Worm (Caenorhabditis elegans) whole organism, L4 larva: ENCODE measurements around the gene K02E11.7.
"Not testable (repeated sequence)": the region's sequence is repeated elsewhere in the genome, so short reads cannot be mapped to it uniquely, and the experiment has no call there.

Source experiments
- jun-1 ChIP-seq: fragments of 150-350 bp; optimal IDR thresholded peaks from 2 replicates; lab custom pipeline; 2014; ENCODE audit warnings: missing biosample characterization, missing genetic modification reagents, missing genetic modification characterization
- zip-11 ChIP-seq: fragments of 200-800 bp; sonication (Bioruptor generic); IDR thresholded peaks from 2 replicates; pipeline ENCODE4 v1.3.6; 2022; ENCODE audit warnings: missing genetic modification characterization, missing compliant biosample characterization

DNA sequence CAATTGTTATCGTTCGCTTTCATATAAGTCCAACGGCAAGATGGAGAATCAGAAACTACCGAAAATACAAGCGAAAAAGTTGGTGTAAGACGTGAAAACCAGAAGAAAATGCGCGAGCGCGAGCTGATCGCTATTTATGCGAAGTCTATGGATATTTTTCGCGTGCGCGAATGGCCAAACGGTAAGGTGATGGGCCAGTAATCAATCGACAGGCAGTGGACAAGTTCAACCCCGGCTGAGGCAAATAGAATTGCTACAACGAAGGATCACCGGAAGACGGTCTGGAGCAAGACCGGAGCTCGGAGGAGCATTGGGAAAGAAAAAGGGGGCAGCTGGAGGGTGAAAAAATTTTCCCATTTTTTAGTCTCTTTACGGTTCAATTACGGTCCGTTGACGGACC is 16.7 kb downstream of the K02E11.7 start:
- TF ChIP-seq zip-11 (GFP tag; lab: Robert Waterston, UW); jun-1: not testable (repeated sequence)
